Worm (Caenorhabditis elegans) whole organism, mixed stage, embryonic: ENCODE data around the gene R08C7.1.

Source experiments
- ceh-39 ChIP-seq: fragments of 150-350 bp; optimal IDR thresholded peaks from 2 replicates; lab custom pipeline; 2014; ENCODE audit warnings: missing biosample characterization, missing genetic modification characterization
- ceh-43 ChIP-seq: fragments of 200-800 bp; sonication (Bioruptor generic); optimal IDR thresholded peaks from 2 replicates; lab custom pipeline; 2018; ENCODE audit warnings: mild to moderate bottlenecking, missing genetic modification characterization, moderate library complexity, missing compliant biosample characterization
- ces-1 ChIP-seq: fragments of 150-350 bp; optimal IDR thresholded peaks from 2 replicates; lab custom pipeline; 2014; ENCODE audit warnings: missing biosample characterization, missing genetic modification reagents, missing genetic modification characterization
- hlh-1 ChIP-seq: fragments of 150-350 bp; optimal IDR thresholded peaks from 2 replicates; lab custom pipeline; 2014; ENCODE audit warnings: missing biosample characterization, missing genetic modification reagents, missing genetic modification characterization
- nhr-28 ChIP-seq: fragments of 150-350 bp; optimal IDR thresholded peaks from 2 replicates; lab custom pipeline; 2014; ENCODE audit warnings: missing biosample characterization, missing genetic modification characterization
- unc-62 ChIP-seq: fragments of 150-350 bp; optimal IDR thresholded peaks from 2 replicates; lab custom pipeline; 2014; ENCODE audit warnings: missing biosample characterization, missing genetic modification reagents, missing genetic modification characterization

DNA sequence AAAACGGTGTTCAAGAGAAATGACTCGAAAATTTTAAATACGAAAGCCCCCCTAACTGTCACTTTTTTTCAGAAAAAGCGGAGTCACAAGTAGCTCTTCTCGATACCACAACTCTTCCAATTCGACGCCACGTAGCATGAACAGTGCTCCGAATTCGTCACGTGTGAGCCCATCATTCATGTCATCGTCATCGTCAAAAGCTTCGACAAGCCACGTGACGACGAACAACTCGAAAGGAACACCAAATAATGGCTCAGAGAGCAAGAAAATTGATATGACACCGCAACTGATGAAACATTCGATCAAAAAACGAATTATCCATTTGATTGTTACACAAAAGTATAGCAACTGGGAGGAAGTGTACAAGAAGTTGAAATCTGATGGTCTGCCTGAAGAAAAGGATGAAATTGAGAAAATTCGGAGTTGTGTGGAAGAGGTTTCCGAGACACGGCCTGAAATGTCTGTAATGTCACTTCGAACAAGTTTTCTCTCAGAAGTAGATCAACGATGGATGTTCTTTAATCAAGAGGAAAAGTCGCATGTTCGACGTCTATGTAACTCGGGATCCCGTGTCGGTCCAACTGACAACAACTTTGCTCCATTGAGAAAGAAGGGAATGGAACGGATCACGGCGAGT lies 40.2 kb upstream of the R08C7.1 start:
- TF ChIP-seq nhr-28 (tag; lab: Kevin White, UChicago), result no peak
- no peak for TF ChIP-seq ces-1 (GFP tag; lab: Kevin White, UChicago)
- TF ChIP-seq hlh-1, result no peak
- no peak for TF ChIP-seq unc-62
- no peak for TF ChIP-seq ceh-39 (tag; lab: Kevin White, UChicago)
- no peak for TF ChIP-seq ceh-43 (GFP tag; lab: Kevin White, UChicago)
